Fruit fly (Drosophila melanogaster) whole organism, embryonic: ENCODE data around the gene Ctr1A.

Experiments
- Aef1 ChIP-seq: fragments of 200-800 bp; sonication (Bioruptor generic); IDR thresholded peaks from 3 replicates; pipeline ENCODE4 v1.3.6; 2022; ENCODE audit warnings: missing biosample characterization, missing genetic modification characterization
- Atf6 ChIP-seq: fragments of 200-800 bp; sonication (Bioruptor generic); IDR thresholded peaks from 2 replicates; pipeline ENCODE4 v1.3.6; 2022; ENCODE audit warnings: missing biosample characterization, missing genetic modification characterization
- CG10654 ChIP-seq: fragments of 200-800 bp; sonication (Bioruptor generic); optimal IDR thresholded peaks from 2 replicates; lab custom pipeline; 2016; ENCODE audit warnings: missing biosample characterization, missing genetic modification characterization
- CG12071 ChIP-seq: fragments of 200-800 bp; sonication (Bioruptor generic); optimal IDR thresholded peaks from 3 replicates; lab custom pipeline; 2018; ENCODE audit warnings: missing biosample characterization, mild to moderate bottlenecking, missing genetic modification characterization
- CG12104 ChIP-seq: fragments of 200-800 bp; sonication (Bioruptor generic); optimal IDR thresholded peaks from 3 replicates; lab custom pipeline; 2016; ENCODE audit warnings: missing biosample characterization, missing genetic modification characterization
- CG13624 ChIP-seq: fragments of 200-800 bp; sonication (Bioruptor generic); optimal IDR thresholded peaks from 2 replicates; lab custom pipeline; 2016; ENCODE audit warnings: missing biosample characterization, missing genetic modification characterization
- CG15514 ChIP-seq: fragments of 200-800 bp; sonication (Bioruptor generic); optimal IDR thresholded peaks from 3 replicates; lab custom pipeline; 2017; ENCODE audit warnings: missing biosample characterization, missing genetic modification characterization, mild to moderate bottlenecking, moderate library complexity, missing genetic modification reagents
- CG15601 ChIP-seq: fragments of 200-800 bp; sonication (Bioruptor generic); optimal IDR thresholded peaks from 3 replicates; lab custom pipeline; 2019; ENCODE audit warnings: missing biosample characterization, mild to moderate bottlenecking, missing genetic modification characterization, moderate library complexity
- CG16779 ChIP-seq: fragments of 200-800 bp; sonication (Bioruptor generic); IDR thresholded peaks from 2 replicates; pipeline ENCODE4 v1.3.6; 2022; ENCODE audit warnings: missing biosample characterization, missing genetic modification characterization
- CG16863 ChIP-seq: fragments of 200-800 bp; sonication (Bioruptor generic); optimal IDR thresholded peaks from 3 replicates; lab custom pipeline; 2016; ENCODE audit warnings: missing biosample characterization, missing genetic modification characterization
- CG17328 ChIP-seq: fragments of 200-800 bp; sonication (Bioruptor generic); IDR thresholded peaks from 2 replicates; pipeline ENCODE4 v1.3.6; 2022; ENCODE audit warnings: missing biosample characterization, missing genetic modification characterization
- CG17912 ChIP-seq: fragments of 200-800 bp; sonication (Bioruptor generic); optimal IDR thresholded peaks from 2 replicates; lab custom pipeline; 2018; ENCODE audit warnings: missing biosample characterization, mild to moderate bottlenecking, missing genetic modification characterization
- CG3163 ChIP-seq: fragments of 200-800 bp; sonication (Bioruptor generic); optimal IDR thresholded peaks from 3 replicates; lab custom pipeline; 2016; ENCODE audit warnings: missing biosample characterization, missing genetic modification characterization
- CG4360 ChIP-seq: fragments of 200-800 bp; sonication (Bioruptor generic); IDR thresholded peaks from 2 replicates; pipeline ENCODE4 v1.3.6; 2022; ENCODE audit warnings: missing biosample characterization, missing genetic modification characterization
- CG4617 ChIP-seq: fragments of 200-800 bp; sonication (Bioruptor generic); optimal IDR thresholded peaks from 3 replicates; lab custom pipeline; 2016; ENCODE audit warnings: missing biosample characterization, missing genetic modification characterization, borderline replicate concordance
- CG7357 ChIP-seq: fragments of 200-800 bp; sonication (Bioruptor generic); IDR thresholded peaks from 3 replicates; pipeline ENCODE4 v1.3.6; 2022; ENCODE audit warnings: missing biosample characterization, missing genetic modification characterization
- CG9215 ChIP-seq: fragments of 200-800 bp; sonication (Bioruptor generic); IDR thresholded peaks from 2 replicates; pipeline ENCODE4 v1.3.6; 2022; ENCODE audit warnings: missing biosample characterization, missing genetic modification characterization
- CG9727 ChIP-seq: fragments of 200-800 bp; sonication (Bioruptor generic); optimal IDR thresholded peaks from 3 replicates; lab custom pipeline; 2017; ENCODE audit warnings: missing biosample characterization, mild to moderate bottlenecking, missing genetic modification characterization
- CTCF ChIP-seq: fragments of 200-800 bp; sonication (Bioruptor generic); optimal IDR thresholded peaks from 2 replicates; lab custom pipeline; 2017; ENCODE audit warnings: missing biosample characterization, mild to moderate bottlenecking, missing genetic modification characterization, moderate library complexity
- Dip2 ChIP-seq: fragments of 200-800 bp; sonication (Bioruptor generic); IDR thresholded peaks from 2 replicates; pipeline ENCODE4 v1.3.6; 2022; ENCODE audit warnings: missing biosample characterization, missing genetic modification characterization
- Dref ChIP-seq: fragments of 200-800 bp; sonication (Bioruptor generic); IDR thresholded peaks from 2 replicates; pipeline ENCODE4 v1.3.6; 2022; ENCODE audit warnings: missing biosample characterization, missing genetic modification characterization
- Ets97D ChIP-seq: fragments of 200-800 bp; sonication (Bioruptor generic); optimal IDR thresholded peaks from 3 replicates; lab custom pipeline; 2016; ENCODE audit warnings: missing biosample characterization, missing genetic modification characterization
- Hey ChIP-seq: fragments of 200-800 bp; sonication (Bioruptor generic); optimal IDR thresholded peaks from 3 replicates; lab custom pipeline; 2018; ENCODE audit warnings: missing biosample characterization, mild to moderate bottlenecking, missing genetic modification characterization
- HmgZ ChIP-seq: fragments of 200-800 bp; sonication (Bioruptor generic); optimal IDR thresholded peaks from 2 replicates; lab custom pipeline; 2018; ENCODE audit warnings: missing biosample characterization, mild to moderate bottlenecking, missing genetic modification characterization
- Hr78 ChIP-seq, 2 experiments: fragments of 200-800 bp in 1 of 2; fragments of >200 bp in 1 of 2; sonication (Bioruptor generic) in 1 of 2; optimal IDR thresholded peaks; 2 replicates each; lab custom pipeline; 2017 to 2019; ENCODE audit warnings: missing biosample characterization in 2 of 2, missing genetic modification characterization in 2 of 2, mild to moderate bottlenecking in 1 of 2, moderate library complexity in 1 of 2
- Kr ChIP-seq: fragments of 200-800 bp; sonication (Bioruptor generic); optimal IDR thresholded peaks from 2 replicates; lab custom pipeline; 2017; ENCODE audit warnings: missing biosample characterization, mild to moderate bottlenecking, missing genetic modification characterization
- Med ChIP-seq: fragments of 200-800 bp; sonication (Bioruptor generic); peaks from one replicate; lab custom pipeline; 2016; ENCODE audit warnings: missing biosample characterization, missing genetic modification characterization, mild to moderate bottlenecking, inconsistent platforms, moderate library complexity
- Mes4 ChIP-seq: fragments of 200-800 bp; sonication (Bioruptor generic); optimal IDR thresholded peaks from 2 replicates; lab custom pipeline; 2016; ENCODE audit warnings: missing biosample characterization, missing genetic modification characterization
- Side ChIP-seq: fragments of 200-800 bp; sonication (Bioruptor generic); optimal IDR thresholded peaks from 2 replicates; lab custom pipeline; 2016; ENCODE audit warnings: missing biosample characterization, missing genetic modification characterization
- Xbp1 ChIP-seq: fragments of 200-800 bp; sonication (Bioruptor generic); optimal IDR thresholded peaks from 3 replicates; lab custom pipeline; 2016; ENCODE audit warnings: missing biosample characterization, mild to moderate bottlenecking, missing genetic modification characterization
- bbx ChIP-seq: fragments of 200-800 bp; sonication (Bioruptor generic); IDR thresholded peaks from 2 replicates; pipeline ENCODE4 v1.3.6; 2022; ENCODE audit warnings: missing biosample characterization, missing genetic modification characterization; ENCODE audit not compliant: partially characterized antibody
- cg ChIP-seq: fragments of 200-800 bp; sonication (Bioruptor generic); optimal IDR thresholded peaks from 3 replicates; lab custom pipeline; 2019; ENCODE audit warnings: missing biosample characterization, mild to moderate bottlenecking, missing genetic modification characterization, moderate library complexity
- chif ChIP-seq, 2 experiments: fragments of 200-800 bp; sonication (Bioruptor generic); optimal IDR thresholded peaks; 3 replicates each; lab custom pipeline; 2016; ENCODE audit warnings: missing biosample characterization in 2 of 2, missing genetic modification characterization in 2 of 2
- corto ChIP-seq: fragments of 200-800 bp; sonication (Bioruptor generic); optimal IDR thresholded peaks from 2 replicates; lab custom pipeline; 2016; ENCODE audit warnings: missing biosample characterization, mild to moderate bottlenecking, missing genetic modification characterization, moderate library complexity
- croc ChIP-seq: fragments of 200-800 bp; sonication (Bioruptor generic); conservative IDR thresholded peaks from 3 replicates; pipeline ENCODE4 v1.3.6; 2022; ENCODE audit warnings: missing biosample characterization, missing genetic modification characterization
- cwo ChIP-seq: fragments of 200-800 bp; sonication (Bioruptor generic); optimal IDR thresholded peaks from 3 replicates; lab custom pipeline; 2017; ENCODE audit warnings: missing biosample characterization, missing genetic modification characterization, mild to moderate bottlenecking, moderate library complexity, missing genetic modification reagents
- dmrt11E ChIP-seq: fragments of 200-800 bp; sonication (Bioruptor generic); optimal IDR thresholded peaks from 3 replicates; lab custom pipeline; 2018; ENCODE audit warnings: missing biosample characterization, mild to moderate bottlenecking, missing genetic modification characterization, moderate library complexity
- dpn ChIP-seq, 2 experiments: fragments of 200-800 bp; sonication (Bioruptor generic); optimal IDR thresholded peaks; 3 replicates each; lab custom pipeline; 2016; ENCODE audit warnings: missing biosample characterization in 2 of 2, missing genetic modification characterization in 2 of 2
- emc ChIP-seq: fragments of 200-800 bp; sonication (Bioruptor generic); optimal IDR thresholded peaks from 2 replicates; lab custom pipeline; 2016; ENCODE audit warnings: missing biosample characterization, missing genetic modification characterization
- gem ChIP-seq: fragments of 200-800 bp; sonication (Bioruptor generic); optimal IDR thresholded peaks from 2 replicates; lab custom pipeline; 2019; ENCODE audit warnings: missing biosample characterization, mild to moderate bottlenecking, missing genetic modification characterization, moderate library complexity
- gsb-n ChIP-seq: fragments of 200-800 bp; sonication (Bioruptor generic); optimal IDR thresholded peaks from 3 replicates; lab custom pipeline; 2018; ENCODE audit warnings: missing biosample characterization, mild to moderate bottlenecking, missing genetic modification characterization
- ind ChIP-seq: fragments of 200-800 bp; sonication (Bioruptor generic); optimal IDR thresholded peaks from 3 replicates; lab custom pipeline; 2016; ENCODE audit warnings: missing biosample characterization, missing genetic modification characterization
- kay ChIP-seq: fragments of 200-800 bp; sonication (Bioruptor generic); optimal IDR thresholded peaks from 2 replicates; lab custom pipeline; 2016; ENCODE audit warnings: missing biosample characterization, missing genetic modification characterization
- ken ChIP-seq: fragments of 200-800 bp; sonication (Bioruptor generic); IDR thresholded peaks from 3 replicates; pipeline ENCODE4 v1.3.6; 2022; ENCODE audit warnings: missing biosample characterization, missing genetic modification characterization
- peb ChIP-seq: fragments of 200-800 bp; sonication (Bioruptor generic); IDR thresholded peaks from 2 replicates; pipeline ENCODE4 v1.3.6; 2022; ENCODE audit warnings: missing biosample characterization, missing genetic modification characterization
- pnt ChIP-seq: fragments of 200-800 bp; sonication (Bioruptor generic); optimal IDR thresholded peaks from 3 replicates; lab custom pipeline; 2016; ENCODE audit warnings: missing biosample characterization, missing genetic modification characterization
- toy ChIP-seq: fragments of 200-800 bp; sonication (Bioruptor generic); IDR thresholded peaks from 2 replicates; pipeline ENCODE4 v1.3.6; 2022; ENCODE audit warnings: missing biosample characterization, missing genetic modification characterization
- vfl ChIP-seq: fragments of 200-800 bp; sonication (Bioruptor generic); optimal IDR thresholded peaks from 2 replicates; lab custom pipeline; 2016; ENCODE audit warnings: missing biosample characterization, missing genetic modification characterization
- vvl ChIP-seq: fragments of 200-800 bp; sonication (Bioruptor generic); IDR thresholded peaks from 2 replicates; pipeline ENCODE4 v1.3.6; 2022; ENCODE audit warnings: missing biosample characterization, missing genetic modification characterization
- wor ChIP-seq: fragments of 200-800 bp; sonication (Bioruptor generic); IDR thresholded peaks from 2 replicates; pipeline ENCODE4 v1.3.6; 2022; ENCODE audit warnings: missing biosample characterization, missing genetic modification characterization
- zen2 ChIP-seq: fragments of 200-800 bp; sonication (Bioruptor generic); IDR thresholded peaks from 3 replicates; pipeline ENCODE4 v1.3.6; 2022; ENCODE audit warnings: missing biosample characterization, missing genetic modification characterization; ENCODE audit not compliant: partially characterized antibody

Ctr1A gene

DNA sequence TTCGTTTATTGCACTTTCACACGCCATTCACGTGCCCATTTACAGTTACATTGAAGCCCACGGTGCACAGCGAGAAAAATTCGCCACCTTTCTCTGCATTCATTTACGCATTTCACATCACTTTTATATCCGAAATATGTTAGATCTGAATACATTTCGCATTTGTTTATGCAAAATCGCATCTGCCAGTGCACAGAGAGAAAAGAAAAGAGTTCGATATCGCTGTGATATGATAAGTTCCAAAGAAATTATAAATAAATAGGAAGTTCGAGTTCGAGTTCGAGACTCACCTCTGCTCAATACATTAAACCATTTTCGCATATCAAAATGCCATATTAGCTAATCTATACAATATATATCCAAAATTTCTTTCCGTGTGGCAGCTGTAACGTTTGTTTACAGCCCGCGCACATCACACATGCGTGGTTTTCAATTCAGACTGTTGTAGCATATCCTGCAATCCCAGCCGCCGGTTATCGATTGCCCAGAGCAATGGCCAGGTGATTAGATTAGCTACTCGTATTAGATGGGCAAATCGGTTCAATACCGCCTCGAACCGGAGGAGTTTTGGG is 5.3 kb upstream of the Ctr1A start (continued):
- TF ChIP-seq gsb-n (tag; lab: Kevin White, UChicago) (peak; percentile 52), Hr78 (GFP tag; optimal IDR thresholded peaks at IDR 0.05; lab: Kevin White, UChicago) (peak in 1 of 2 experiments; percentile 50), Mes4 (GFP tag; lab: Kevin White, UChicago) (peak; percentile 43), dmrt11E (tag; lab: Kevin White, UChicago) (peak; percentile 60), peb (GFP tag; lab: Robert Waterston, UW) (peak; percentile 60), Hey (tag; lab: Kevin White, UChicago) (no peak), CG7357 (GFP tag; lab: Robert Waterston, UW) (peak; percentile 67; the same call in 2 of the 3 replicates), dpn (GFP tag; optimal IDR thresholded peaks at IDR 0.05; lab: Kevin White, UChicago) (peak; percentile 83 to 87), zen2 (GFP tag; lab: Robert Waterston, UW) (no peak), cg (no peak), CG4617 (GFP tag; lab: Kevin White, UChicago) (peak; percentile 40), croc (peak; percentile 60; the same call in 2 of the 3 replicates), CG4360 (GFP tag; lab: Robert Waterston, UW) (no peak), CG15514 (GFP tag; lab: Kevin White, UChicago) (peak; percentile 71), CG9727 (GFP tag; lab: Kevin White, UChicago) (peak; percentile 91), vvl (GFP tag; lab: Robert Waterston, UW) (peak; percentile 83), cwo (GFP tag; lab: Kevin White, UChicago) (peak; percentile 86), Xbp1 (peak; percentile 87), CG3163 (GFP tag; lab: Kevin White, UChicago) (peak; percentile 31), vfl (GFP tag; lab: Kevin White, UChicago) (peak; percentile 72), Atf6 (GFP tag; lab: Robert Waterston, UW) (peak; percentile 88; the same call in 1 of the 2 replicates), CG13624 (peak; percentile 88), emc (GFP tag; lab: Kevin White, UChicago) (peak; percentile 59), CG17328 (peak; percentile 76), CG15601 (peak; percentile 49), wor (peak; percentile 71), Kr (GFP tag; lab: Kevin White, UChicago) (no peak), CG17912 (GFP tag; lab: Kevin White, UChicago) (no peak), Aef1 (GFP tag; lab: Robert Waterston, UW) (peak; percentile 78), ind (GFP tag; lab: Kevin White, UChicago) (peak; percentile 85), CG12071 (peak; percentile 78), bbx (no peak), CG12104 (GFP tag; lab: Kevin White, UChicago) (peak; percentile 86), CG16779 (GFP tag; lab: Robert Waterston, UW) (no peak), Side (GFP tag; lab: Kevin White, UChicago) (peak; percentile 73), ken (GFP tag; lab: Robert Waterston, UW) (peak; percentile 57; the same call in 1 of the 3 replicates), Dip2 (no peak), CG9215 (GFP tag; lab: Robert Waterston, UW) (peak; percentile 73), CG16863 (GFP tag; lab: Kevin White, UChicago) (peak; percentile 76), CTCF (peak; percentile 27), Dref (0 out of 2 replicates have a peak, but pooled peaks have one; percentile 18), HmgZ (peak; percentile 81), pnt (GFP tag; lab: Kevin White, UChicago) (peak; percentile 62), toy (GFP tag; lab: Robert Waterston, UW) (0 out of 2 replicates have a peak, but pooled peaks have one; percentile 29), CG10654 (GFP tag; lab: Kevin White, UChicago) (peak; percentile 57), Med (GFP tag; lab: Kevin White, UChicago) (peak; percentile 96), corto (GFP tag; lab: Kevin White, UChicago) (peak; percentile 73), chif (GFP tag; optimal IDR thresholded peaks at IDR 0.05; lab: Kevin White, UChicago) (peak; percentile 81 to 82), kay (GFP tag; lab: Kevin White, UChicago) (peak; percentile 56), Ets97D (peak; percentile 48), gem (tag; lab: Kevin White, UChicago) (peak; percentile 89)
